Fruit fly (Drosophila melanogaster) whole organism, embryonic: ENCODE data around the gene CheB93b.

Experiments used
- Abd-B ChIP-seq: fragments of 200-800 bp; sonication (Bioruptor generic); optimal IDR thresholded peaks from 2 replicates; lab custom pipeline; 2018; ENCODE audit warnings: missing biosample characterization, mild to moderate bottlenecking, missing genetic modification characterization, moderate library complexity
- Bdp1 ChIP-seq: fragments of 200-800 bp; sonication (Bioruptor generic); optimal IDR thresholded peaks from 3 replicates; lab custom pipeline; 2016; ENCODE audit warnings: missing biosample characterization, missing genetic modification characterization
- CG10274 ChIP-seq: fragments of 200-800 bp; sonication (Bioruptor generic); optimal IDR thresholded peaks from 3 replicates; lab custom pipeline; 2017; ENCODE audit warnings: missing biosample characterization, mild to moderate bottlenecking, missing genetic modification characterization
- CG12299 ChIP-seq: fragments of 200-800 bp; sonication (Bioruptor generic); optimal IDR thresholded peaks from 2 replicates; lab custom pipeline; 2018; ENCODE audit warnings: missing biosample characterization, mild to moderate bottlenecking, missing genetic modification characterization
- CG13624 ChIP-seq: fragments of 200-800 bp; sonication (Bioruptor generic); optimal IDR thresholded peaks from 2 replicates; lab custom pipeline; 2016; ENCODE audit warnings: missing biosample characterization, missing genetic modification characterization
- CG14710 ChIP-seq: fragments of 200-800 bp; sonication (Bioruptor generic); optimal IDR thresholded peaks from 3 replicates; lab custom pipeline; 2019; ENCODE audit warnings: missing biosample characterization, mild to moderate bottlenecking, missing genetic modification characterization, moderate library complexity
- CG16815 ChIP-seq: fragments of 200-800 bp; sonication (Bioruptor generic); optimal IDR thresholded peaks from 3 replicates; lab custom pipeline; 2017; ENCODE audit warnings: missing biosample characterization, mild to moderate bottlenecking, missing genetic modification characterization
- CG31388 ChIP-seq: fragments of 200-800 bp; sonication (Bioruptor generic); optimal IDR thresholded peaks from 2 replicates; lab custom pipeline; 2016; ENCODE audit warnings: missing biosample characterization, missing genetic modification characterization
- CG3281 ChIP-seq: fragments of 200-800 bp; sonication (Bioruptor generic); optimal IDR thresholded peaks from 3 replicates; lab custom pipeline; 2017; ENCODE audit warnings: missing biosample characterization, mild to moderate bottlenecking, missing genetic modification characterization
- CG33557 ChIP-seq: fragments of 200-800 bp; sonication (Bioruptor generic); optimal IDR thresholded peaks from 2 replicates; lab custom pipeline; 2019; ENCODE audit warnings: missing biosample characterization, mild to moderate bottlenecking, missing genetic modification characterization, moderate library complexity
- CG34224 ChIP-seq: fragments of 200-800 bp; sonication (Bioruptor generic); IDR thresholded peaks from 3 replicates; pipeline ENCODE4 v1.3.6; 2022; ENCODE audit warnings: missing biosample characterization, missing genetic modification characterization; ENCODE audit not compliant: partially characterized antibody
- CG6854 ChIP-seq: fragments of 200-800 bp; sonication (Bioruptor generic); optimal IDR thresholded peaks from 3 replicates; lab custom pipeline; 2017; ENCODE audit warnings: missing biosample characterization, mild to moderate bottlenecking, missing genetic modification characterization
- CG7745 ChIP-seq: fragments of 200-800 bp; sonication (Bioruptor generic); optimal IDR thresholded peaks from 2 replicates; lab custom pipeline; 2018; ENCODE audit warnings: missing biosample characterization, mild to moderate bottlenecking, missing genetic modification characterization, moderate library complexity
- CkIIα-i1 ChIP-seq: fragments of 200-800 bp; sonication (Bioruptor generic); IDR thresholded peaks from 2 replicates; pipeline ENCODE4 v1.3.6; 2022; ENCODE audit warnings: missing biosample characterization, missing genetic modification characterization
- Dip2 ChIP-seq: fragments of 200-800 bp; sonication (Bioruptor generic); IDR thresholded peaks from 2 replicates; pipeline ENCODE4 v1.3.6; 2022; ENCODE audit warnings: missing biosample characterization, missing genetic modification characterization
- Elba2 ChIP-seq: fragments of 200-800 bp; sonication (Bioruptor generic); optimal IDR thresholded peaks from 3 replicates; lab custom pipeline; 2016; ENCODE audit warnings: missing biosample characterization, missing genetic modification characterization
- Ets65A ChIP-seq: fragments of 200-800 bp; sonication (Bioruptor generic); peaks from one replicate; lab custom pipeline; 2016; ENCODE audit warnings: missing biosample characterization, missing genetic modification characterization
- Hmx ChIP-seq: fragments of 200-800 bp; sonication (Bioruptor generic); optimal IDR thresholded peaks from 2 replicates; lab custom pipeline; 2016; ENCODE audit warnings: missing biosample characterization, missing genetic modification characterization
- Mrtf ChIP-seq: fragments of 200-800 bp; sonication (Bioruptor generic); IDR thresholded peaks from 3 replicates; pipeline ENCODE4 v1.3.6; 2022; ENCODE audit warnings: missing biosample characterization, missing genetic modification characterization
- Nf-YB ChIP-seq: fragments of 200-800 bp; sonication (Bioruptor generic); optimal IDR thresholded peaks from 3 replicates; lab custom pipeline; 2019; ENCODE audit warnings: missing biosample characterization, mild to moderate bottlenecking, missing genetic modification characterization, moderate library complexity
- Nf-YC ChIP-seq: fragments of 200-800 bp; optimal IDR thresholded peaks from 3 replicates; lab custom pipeline; 2019; ENCODE audit warnings: missing biosample characterization, mild to moderate bottlenecking, missing genetic modification characterization, moderate library complexity
- Pdp1 ChIP-seq, 2 experiments: fragments of 200-800 bp; sonication (Bioruptor generic); optimal IDR thresholded peaks; 3 replicates each; lab custom pipeline; 2016; ENCODE audit warnings: missing biosample characterization in 2 of 2, missing genetic modification characterization in 2 of 2, mild to moderate bottlenecking in 1 of 2, moderate library complexity in 1 of 2
- Sox100B ChIP-seq: fragments of 200-800 bp; sonication (Bioruptor generic); optimal IDR thresholded peaks from 3 replicates; lab custom pipeline; 2018; ENCODE audit warnings: missing biosample characterization, mild to moderate bottlenecking, missing genetic modification characterization
- Ssrp ChIP-seq: fragments of 200-800 bp; sonication (Bioruptor generic); optimal IDR thresholded peaks from 2 replicates; lab custom pipeline; 2018; ENCODE audit warnings: missing biosample characterization, mild to moderate bottlenecking, missing genetic modification characterization, moderate library complexity
- amos ChIP-seq: fragments of 200-800 bp; sonication (Bioruptor generic); IDR thresholded peaks from 2 replicates; pipeline ENCODE4 v1.3.6; 2022; ENCODE audit warnings: missing biosample characterization, missing genetic modification characterization; ENCODE audit not compliant: partially characterized antibody
- aop ChIP-seq: fragments of 200-800 bp; sonication (Bioruptor generic); IDR thresholded peaks from 2 replicates; pipeline ENCODE4 v1.3.6; 2022; ENCODE audit warnings: missing biosample characterization, missing genetic modification characterization
- ase ChIP-seq: fragments of 200-800 bp; sonication (Bioruptor generic); IDR thresholded peaks from 3 replicates; pipeline ENCODE4 v1.3.6; 2022; ENCODE audit warnings: missing biosample characterization, missing genetic modification characterization
- ash1 ChIP-seq: fragments of 200-800 bp; sonication (Bioruptor generic); optimal IDR thresholded peaks from 2 replicates; lab custom pipeline; 2018; ENCODE audit warnings: missing biosample characterization, mild to moderate bottlenecking, missing genetic modification characterization
- bcd ChIP-seq: fragments of 200-800 bp; sonication (Bioruptor generic); optimal IDR thresholded peaks from 2 replicates; lab custom pipeline; 2017; ENCODE audit warnings: missing biosample characterization, mild to moderate bottlenecking, missing genetic modification characterization
- chif ChIP-seq, 2 experiments: fragments of 200-800 bp; sonication (Bioruptor generic); optimal IDR thresholded peaks; 3 replicates each; lab custom pipeline; 2016; ENCODE audit warnings: missing biosample characterization in 2 of 2, missing genetic modification characterization in 2 of 2
- ci ChIP-seq: fragments of 200-800 bp; sonication (Bioruptor generic); IDR thresholded peaks from 3 replicates; pipeline ENCODE4 v1.3.6; 2022; ENCODE audit warnings: missing biosample characterization, missing genetic modification characterization
- corto ChIP-seq: fragments of 200-800 bp; sonication (Bioruptor generic); optimal IDR thresholded peaks from 2 replicates; lab custom pipeline; 2016; ENCODE audit warnings: missing biosample characterization, mild to moderate bottlenecking, missing genetic modification characterization, moderate library complexity
- crol ChIP-seq: fragments of 200-800 bp; sonication (Bioruptor generic); IDR thresholded peaks from 2 replicates; pipeline ENCODE4 v1.3.6; 2022; ENCODE audit warnings: missing biosample characterization, missing genetic modification characterization
- danr ChIP-seq: fragments of 200-800 bp; sonication (Bioruptor generic); IDR thresholded peaks from 2 replicates; pipeline ENCODE4 v1.3.6; 2022; ENCODE audit warnings: missing biosample characterization, missing genetic modification characterization
- dmrt99B ChIP-seq: fragments of 200-800 bp; sonication (Bioruptor generic); optimal IDR thresholded peaks from 2 replicates; lab custom pipeline; 2018; ENCODE audit warnings: missing biosample characterization, mild to moderate bottlenecking, missing genetic modification characterization, moderate library complexity
- ems ChIP-seq: fragments of 200-800 bp; sonication (Bioruptor generic); optimal IDR thresholded peaks from 3 replicates; lab custom pipeline; 2016; ENCODE audit warnings: missing biosample characterization, missing genetic modification characterization
- fd64A ChIP-seq: fragments of 200-800 bp; sonication (Bioruptor generic); optimal IDR thresholded peaks from 3 replicates; lab custom pipeline; 2018; ENCODE audit warnings: missing biosample characterization, mild to moderate bottlenecking, missing genetic modification characterization
- ftz-f1 ChIP-seq: fragments of 200-800 bp; sonication (Bioruptor generic); optimal IDR thresholded peaks from 2 replicates; lab custom pipeline; 2016; ENCODE audit warnings: missing biosample characterization, missing genetic modification characterization
- gem ChIP-seq: fragments of 200-800 bp; sonication (Bioruptor generic); optimal IDR thresholded peaks from 2 replicates; lab custom pipeline; 2019; ENCODE audit warnings: missing biosample characterization, mild to moderate bottlenecking, missing genetic modification characterization, moderate library complexity
- gro ChIP-seq: fragments of 200-800 bp; sonication (Bioruptor generic); optimal IDR thresholded peaks from 2 replicates; lab custom pipeline; 2016; ENCODE audit warnings: missing biosample characterization, missing genetic modification characterization
- lmd ChIP-seq: fragments of 200-800 bp; sonication (Bioruptor generic); IDR thresholded peaks from 2 replicates; pipeline ENCODE4 v1.3.6; 2022; ENCODE audit warnings: missing biosample characterization, missing genetic modification characterization
- pan ChIP-seq, 4 experiments: fragments of >200 bp in 3 of 4; fragments of 200-800 bp in 1 of 4; sonication (Bioruptor generic) in 1 of 4; optimal IDR thresholded peaks in 3 of 4; IDR thresholded peaks in 1 of 4; 2 replicates each; pipeline versions ENCODE4 v1.3.6 to Lab custom; 2017 to 2022; ENCODE audit warnings: missing biosample characterization in 2 of 4, missing genetic modification characterization in 2 of 4, mixed read lengths in 1 of 4
- peb ChIP-seq: fragments of 200-800 bp; sonication (Bioruptor generic); IDR thresholded peaks from 2 replicates; pipeline ENCODE4 v1.3.6; 2022; ENCODE audit warnings: missing biosample characterization, missing genetic modification characterization
- ro ChIP-seq: fragments of 200-800 bp; sonication (Bioruptor generic); IDR thresholded peaks from 2 replicates; pipeline ENCODE4 v1.3.6; 2022; ENCODE audit warnings: missing biosample characterization, missing genetic modification characterization
- sens-2 ChIP-seq: fragments of 200-800 bp; sonication (Bioruptor generic); IDR thresholded peaks from 2 replicates; pipeline ENCODE4 v1.3.6; 2022; ENCODE audit warnings: missing biosample characterization, missing genetic modification characterization
- slbo ChIP-seq: fragments of 200-800 bp; sonication (Bioruptor generic); IDR thresholded peaks from 2 replicates; pipeline ENCODE4 v1.3.6; 2022; ENCODE audit warnings: missing biosample characterization, missing genetic modification characterization
- sqz ChIP-seq: fragments of 200-800 bp; sonication (Bioruptor generic); optimal IDR thresholded peaks from 3 replicates; lab custom pipeline; 2018; ENCODE audit warnings: missing biosample characterization, mild to moderate bottlenecking, missing genetic modification characterization
- stc ChIP-seq: fragments of 200-800 bp; sonication (Bioruptor generic); IDR thresholded peaks from 2 replicates; pipeline ENCODE4 v1.3.6; 2022; ENCODE audit warnings: missing biosample characterization, missing genetic modification characterization
- tna ChIP-seq: fragments of 200-800 bp; sonication (Bioruptor generic); IDR thresholded peaks from 2 replicates; pipeline ENCODE4 v1.3.6; 2022; ENCODE audit warnings: missing biosample characterization, missing genetic modification characterization; ENCODE audit not compliant: partially characterized antibody
- trem ChIP-seq: fragments of 200-800 bp; optimal IDR thresholded peaks from 3 replicates; lab custom pipeline; 2019; ENCODE audit warnings: missing biosample characterization, mild to moderate bottlenecking, missing genetic modification characterization, moderate library complexity
- trh ChIP-seq: fragments of 200-800 bp; sonication (Bioruptor generic); optimal IDR thresholded peaks from 2 replicates; lab custom pipeline; 2016; ENCODE audit warnings: missing biosample characterization, missing genetic modification characterization

Gene CheB93b

DNA sequence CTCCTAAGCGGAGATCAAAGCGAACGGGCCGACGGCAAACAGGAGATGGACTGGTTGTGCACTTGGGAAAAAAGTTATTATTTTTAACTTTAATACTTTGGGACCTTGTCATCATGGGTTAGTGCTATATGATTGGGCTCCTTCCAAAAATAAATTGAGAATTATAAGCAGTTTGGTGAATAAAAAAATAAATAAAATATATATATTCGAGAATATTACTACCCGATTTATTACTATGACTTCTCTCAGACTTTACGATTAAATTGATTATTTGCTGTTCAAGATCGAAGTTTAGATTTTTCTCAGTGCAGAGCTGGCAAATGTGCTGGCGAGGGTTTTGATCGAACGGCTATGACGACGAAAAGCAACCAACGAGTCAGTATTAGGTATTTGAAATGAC lies 11.0 kb downstream of the CheB93b start (continued):
- TF ChIP-seq Abd-B = peak; percentile 23
- TF ChIP-seq crol (GFP tag; lab: Robert Waterston, UW) = no peak
- no peak for TF ChIP-seq pan (optimal IDR thresholded peaks at IDR 0.05; lab: Kevin White, UChicago)
- peak in 1 of 2 experiments; percentile 60 for TF ChIP-seq pan (GFP tag; optimal IDR thresholded peaks at IDR 0.05 in 1 of 2, IDR thresholded peaks at IDR 0.05 in 1 of 2)
- TF ChIP-seq gem (tag; lab: Kevin White, UChicago) = peak; percentile 75
- no peak for TF ChIP-seq Dip2
- TF ChIP-seq Mrtf (GFP tag; lab: Robert Waterston, UW) = 0 out of 3 replicates have a peak, but pooled peaks have one; percentile 19
- no peak for TF ChIP-seq CG33557 (GFP tag; lab: Kevin White, UChicago)
- no peak for TF ChIP-seq peb (GFP tag; lab: Robert Waterston, UW)
- TF ChIP-seq Nf-YB = no peak
- TF ChIP-seq trem = peak; percentile 38
- no peak for TF ChIP-seq fd64A (GFP tag; lab: Kevin White, UChicago)
- TF ChIP-seq sens-2 = no peak
- no peak for TF ChIP-seq CG10274
- TF ChIP-seq CG34224 (GFP tag; lab: Robert Waterston, UW) = no peak
- no peak for TF ChIP-seq chif (GFP tag; optimal IDR thresholded peaks at IDR 0.05; lab: Kevin White, UChicago)
- no peak for TF ChIP-seq danr (GFP tag; lab: Robert Waterston, UW)
- peak; percentile 28 for TF ChIP-seq Ssrp (tag; lab: Kevin White, UChicago)
- no peak for TF ChIP-seq CkIIα-i1 (GFP tag; lab: Robert Waterston, UW)
- TF ChIP-seq ftz-f1 (GFP tag; lab: Kevin White, UChicago) = no peak
- TF ChIP-seq ems (GFP tag; lab: Kevin White, UChicago) = no peak
- TF ChIP-seq Nf-YC (tag; lab: Kevin White, UChicago) = peak; percentile 6
- TF ChIP-seq Ets65A (GFP tag; lab: Kevin White, UChicago) = no peak
- peak; percentile 20 for TF ChIP-seq CG6854
- no peak for TF ChIP-seq CG12299
- peak; percentile 71 for TF ChIP-seq dmrt99B (tag; lab: Kevin White, UChicago)
- TF ChIP-seq aop (GFP tag; lab: Robert Waterston, UW) = no peak
- TF ChIP-seq corto = no peak
- TF ChIP-seq Elba2 = no peak
- TF ChIP-seq ase = no peak
- TF ChIP-seq bcd (GFP tag; lab: Kevin White, UChicago) = peak; percentile 50
- TF ChIP-seq stc (GFP tag; lab: Robert Waterston, UW) = no peak
- no peak for TF ChIP-seq Pdp1 (GFP tag; optimal IDR thresholded peaks at IDR 0.05; lab: Kevin White, UChicago)
- TF ChIP-seq sqz = no peak
- TF ChIP-seq slbo = no peak
- no peak for TF ChIP-seq CG7745 (tag; lab: Kevin White, UChicago)
- TF ChIP-seq ash1 (GFP tag; lab: Kevin White, UChicago) = no peak
- no peak for TF ChIP-seq gro
- no peak for TF ChIP-seq Bdp1 (GFP tag; lab: Kevin White, UChicago)
- TF ChIP-seq tna (GFP tag; lab: Robert Waterston, UW) = no peak
- TF ChIP-seq lmd (GFP tag; lab: Robert Waterston, UW) = peak; percentile 60
- peak; percentile 19 for TF ChIP-seq CG16815
- no peak for TF ChIP-seq ro (GFP tag; lab: Robert Waterston, UW)
- TF ChIP-seq Hmx (GFP tag; lab: Kevin White, UChicago) = no peak
- TF ChIP-seq trh (GFP tag; lab: Kevin White, UChicago) = no peak
- TF ChIP-seq CG13624 (GFP tag; lab: Kevin White, UChicago) = no peak
- no peak for TF ChIP-seq CG31388 (GFP tag; lab: Kevin White, UChicago)
- no peak for TF ChIP-seq ci
- peak; percentile 58 for TF ChIP-seq Sox100B (GFP tag; lab: Kevin White, UChicago)
- peak; percentile 57 for TF ChIP-seq CG14710
- peak; percentile 52 for TF ChIP-seq CG3281 (GFP tag; lab: Kevin White, UChicago)
- no peak for TF ChIP-seq amos (GFP tag; lab: Robert Waterston, UW)
